Worm (Caenorhabditis elegans) whole organism, L4 larva: Measurements from ENCODE around the gene gfi-1.

ENCODE experiments used
- D1046.2 ChIP-seq: fragments of 200-800 bp; sonication (Bioruptor generic); IDR thresholded peaks from 2 replicates; pipeline ENCODE4 v1.3.6; 2022; ENCODE audit warnings: missing genetic modification characterization, missing compliant biosample characterization
- F49E8.2 ChIP-seq: sonication (generic microtip); optimal IDR thresholded peaks from 2 replicates; lab custom pipeline; 2016; ENCODE audit warnings: missing compliant biosample characterization, mild to moderate bottlenecking, missing genetic modification characterization, borderline replicate concordance
- T20F7.1 ChIP-seq: fragments of 200-800 bp; sonication (Bioruptor generic); optimal IDR thresholded peaks from 2 replicates; lab custom pipeline; 2018; ENCODE audit warnings: mild to moderate bottlenecking, missing genetic modification characterization, missing compliant biosample characterization
- T26A8.4 ChIP-seq: fragments of 200-800 bp; sonication (Bioruptor generic); IDR thresholded peaks from 2 replicates; pipeline ENCODE4 v1.3.6; 2022; ENCODE audit warnings: missing genetic modification characterization, missing compliant biosample characterization
- Y48G9A.11 ChIP-seq: fragments of 200-800 bp; sonication (Bioruptor generic); IDR thresholded peaks from 2 replicates; pipeline ENCODE4 v1.3.6; 2022; ENCODE audit warnings: missing genetic modification reagents, missing genetic modification characterization, missing compliant biosample characterization
- Y5F2A.4 ChIP-seq: fragments of 200-800 bp; sonication (Bioruptor generic); optimal IDR thresholded peaks from 2 replicates; lab custom pipeline; 2018; ENCODE audit warnings: mild to moderate bottlenecking, missing genetic modification characterization, missing compliant biosample characterization
- ceh-44 ChIP-seq: fragments of 200-800 bp; sonication (Bioruptor generic); IDR thresholded peaks from 2 replicates; pipeline ENCODE4 v1.3.6; 2022; ENCODE audit warnings: missing genetic modification reagents, missing genetic modification characterization, missing compliant biosample characterization
- ceh-62 ChIP-seq: sonication (generic microtip); optimal IDR thresholded peaks from 2 replicates; lab custom pipeline; 2017; ENCODE audit warnings: missing biosample characterization, missing genetic modification characterization
- ceh-82 ChIP-seq: sonication (generic microtip); optimal IDR thresholded peaks from 2 replicates; lab custom pipeline; 2017; ENCODE audit warnings: missing biosample characterization, missing genetic modification characterization
- daf-16 ChIP-seq, 3 experiments: sonication (generic microtip); optimal IDR thresholded peaks; 2 replicates each; lab custom pipeline; 2016 to 2017; ENCODE audit warnings: missing genetic modification characterization in 3 of 3, missing genetic modification reagents in 3 of 3, mild to moderate bottlenecking in 2 of 3, missing compliant biosample characterization in 2 of 3, missing biosample characterization in 1 of 3, moderate library complexity in 1 of 3
- dmd-9 ChIP-seq: fragments of 200-800 bp; sonication (Bioruptor generic); IDR thresholded peaks from 2 replicates; pipeline ENCODE4 v1.3.6; 2022; ENCODE audit warnings: missing genetic modification reagents, missing genetic modification characterization, missing compliant biosample characterization
- dpl-1 ChIP-seq: fragments of 150-350 bp; optimal IDR thresholded peaks from 2 replicates; lab custom pipeline; 2014; ENCODE audit warnings: missing biosample characterization, missing genetic modification reagents, missing genetic modification characterization
- dve-1 ChIP-seq: sonication (generic microtip); optimal IDR thresholded peaks from 2 replicates; lab custom pipeline; 2017; ENCODE audit warnings: antibody characterized with exemption, mild to moderate bottlenecking, missing genetic modification characterization, missing compliant biosample characterization; ENCODE audit not compliant: insufficient read depth
- egl-27 ChIP-seq: sonication (generic microtip); optimal IDR thresholded peaks from 3 replicates; lab custom pipeline; 2017; ENCODE audit warnings: missing biosample characterization, missing genetic modification reagents, missing genetic modification characterization
- egl-43 ChIP-seq: fragments of 200-800 bp; sonication (Bioruptor generic); IDR thresholded peaks from 2 replicates; pipeline ENCODE4 v1.3.6; 2022; ENCODE audit warnings: missing genetic modification reagents, missing genetic modification characterization, missing compliant biosample characterization
- hif-1 ChIP-seq, 2 experiments: sonication (generic microtip); optimal IDR thresholded peaks; 2 replicates each; lab custom pipeline; 2016 to 2017; ENCODE audit warnings: missing compliant biosample characterization in 2 of 2, missing genetic modification characterization in 2 of 2, missing genetic modification reagents in 2 of 2, missing genotype in 2 of 2, mild to moderate bottlenecking in 1 of 2
- hlh-30 ChIP-seq: sonication (generic microtip); optimal IDR thresholded peaks from 2 replicates; lab custom pipeline; 2017; ENCODE audit warnings: antibody characterized with exemption, mild to moderate bottlenecking, missing genetic modification characterization, missing compliant biosample characterization; ENCODE audit not compliant: insufficient read depth
- hmg-1.1 ChIP-seq: fragments of 200-800 bp; sonication (Bioruptor generic); IDR thresholded peaks from 2 replicates; pipeline ENCODE4 v1.3.6; 2022; ENCODE audit warnings: missing genetic modification reagents, missing genetic modification characterization, missing compliant biosample characterization
- jun-1 ChIP-seq: fragments of 150-350 bp; optimal IDR thresholded peaks from 2 replicates; lab custom pipeline; 2014; ENCODE audit warnings: missing biosample characterization, missing genetic modification reagents, missing genetic modification characterization
- lim-7 ChIP-seq: fragments of 200-800 bp; sonication (Bioruptor generic); IDR thresholded peaks from 2 replicates; pipeline ENCODE4 v1.3.6; 2022; ENCODE audit warnings: missing genetic modification characterization, missing compliant biosample characterization
- lin-1 ChIP-seq: fragments of 200-800 bp; sonication (Bioruptor generic); IDR thresholded peaks from 2 replicates; pipeline ENCODE4 v1.3.6; 2022; ENCODE audit warnings: missing genetic modification reagents, missing genetic modification characterization, missing compliant biosample characterization
- lin-15B ChIP-seq: fragments of 150-350 bp; sonication (generic microtip); optimal IDR thresholded peaks from 3 replicates; lab custom pipeline; 2014; ENCODE audit warnings: missing biosample characterization, missing genetic modification characterization
- lin-38 ChIP-seq: fragments of 200-800 bp; sonication (Bioruptor generic); IDR thresholded peaks from 2 replicates; pipeline ENCODE4 v1.3.6; 2022; ENCODE audit warnings: missing genetic modification reagents, missing genetic modification characterization, missing compliant biosample characterization
- lsy-2 ChIP-seq, 2 experiments: fragments of 150-350 bp in 1 of 2; sonication (generic microtip) in 1 of 2; optimal IDR thresholded peaks; 2 replicates each; lab custom pipeline; 2014 to 2017; ENCODE audit warnings: missing biosample characterization in 2 of 2, missing genetic modification characterization in 2 of 2
- mdt-29 ChIP-seq: fragments of 200-800 bp; sonication (Bioruptor generic); IDR thresholded peaks from 2 replicates; pipeline ENCODE4 v1.3.6; 2022; ENCODE audit warnings: missing genetic modification reagents, missing genetic modification characterization, missing compliant biosample characterization
- mep-1 ChIP-seq: fragments of 150-350 bp; sonication (generic microtip); optimal IDR thresholded peaks from 3 replicates; lab custom pipeline; 2014; ENCODE audit warnings: missing biosample characterization, missing genetic modification characterization
- mes-2 ChIP-seq: sonication (generic microtip); optimal IDR thresholded peaks from 2 replicates; lab custom pipeline; 2016; ENCODE audit warnings: missing genotype, mild to moderate bottlenecking, missing genetic modification characterization, missing compliant biosample characterization; ENCODE audit not compliant: poor library complexity, severe bottlenecking
- mxl-2 ChIP-seq: fragments of 200-800 bp; sonication (Bioruptor generic); conservative IDR thresholded peaks from 2 replicates; pipeline ENCODE4 v1.3.6; 2022; ENCODE audit warnings: missing genetic modification reagents, missing genetic modification characterization, missing compliant biosample characterization
- mxl-3 ChIP-seq: fragments of 200-800 bp; sonication (Bioruptor generic); optimal IDR thresholded peaks from 2 replicates; lab custom pipeline; 2018; ENCODE audit warnings: mild to moderate bottlenecking, missing genetic modification characterization, missing compliant biosample characterization
- nhr-10 ChIP-seq: fragments of 150-350 bp; optimal IDR thresholded peaks from 2 replicates; lab custom pipeline; 2014; ENCODE audit warnings: missing biosample characterization, missing genetic modification characterization
- nhr-11 ChIP-seq: fragments of 150-350 bp; optimal IDR thresholded peaks from 2 replicates; lab custom pipeline; 2014; ENCODE audit warnings: missing biosample characterization, missing genetic modification characterization
- nhr-25 ChIP-seq: sonication (generic microtip); optimal IDR thresholded peaks from 2 replicates; lab custom pipeline; 2017; ENCODE audit warnings: missing genetic modification characterization, mild to moderate bottlenecking, missing compliant biosample characterization, antibody characterized with exemption, moderate library complexity, borderline replicate concordance; ENCODE audit not compliant: insufficient read depth
- nhr-41 ChIP-seq: fragments of 200-800 bp; sonication (Bioruptor generic); IDR thresholded peaks from 2 replicates; pipeline ENCODE4 v1.3.6; 2022; ENCODE audit warnings: missing genetic modification reagents, missing genetic modification characterization, missing compliant biosample characterization
- nhr-48 ChIP-seq: sonication (generic microtip); optimal IDR thresholded peaks from 2 replicates; lab custom pipeline; 2016; ENCODE audit warnings: mild to moderate bottlenecking, missing genetic modification characterization, missing compliant biosample characterization
- nhr-6 ChIP-seq: fragments of 150-350 bp; optimal IDR thresholded peaks from 2 replicates; lab custom pipeline; 2014; ENCODE audit warnings: missing biosample characterization, missing genetic modification characterization
- nhr-76 ChIP-seq: fragments of 150-350 bp; optimal IDR thresholded peaks from 2 replicates; lab custom pipeline; 2014; ENCODE audit warnings: missing biosample characterization, missing genetic modification characterization
- nhr-77 ChIP-seq: fragments of 150-350 bp; optimal IDR thresholded peaks from 2 replicates; lab custom pipeline; 2014; ENCODE audit warnings: missing biosample characterization, missing genetic modification characterization
- pqm-1 ChIP-seq: sonication (generic microtip); optimal IDR thresholded peaks from 2 replicates; lab custom pipeline; 2017; ENCODE audit warnings: missing biosample characterization, missing genetic modification characterization
- skn-1 ChIP-seq: fragments of 150-350 bp; optimal IDR thresholded peaks from 2 replicates; lab custom pipeline; 2014; ENCODE audit warnings: missing biosample characterization, missing genetic modification characterization
- snpc-1.2 ChIP-seq: fragments of 200-800 bp; sonication (Bioruptor generic); IDR thresholded peaks from 2 replicates; pipeline ENCODE4 v1.3.6; 2022; ENCODE audit warnings: missing genetic modification reagents, missing genetic modification characterization, missing compliant biosample characterization
- spr-1 ChIP-seq: sonication (generic microtip); optimal IDR thresholded peaks from 2 replicates; lab custom pipeline; 2016; ENCODE audit warnings: mild to moderate bottlenecking, missing genetic modification characterization, missing compliant biosample characterization
- tag-97 ChIP-seq: fragments of 200-800 bp; sonication (Bioruptor generic); IDR thresholded peaks from 2 replicates; pipeline ENCODE4 v1.3.6; 2022; ENCODE audit warnings: missing genetic modification characterization, missing compliant biosample characterization
- unc-130 ChIP-seq: sonication (generic microtip); optimal IDR thresholded peaks from 2 replicates; lab custom pipeline; 2016; ENCODE audit warnings: missing genetic modification reagents, missing genetic modification characterization, missing compliant biosample characterization
- unc-39 ChIP-seq: sonication (generic microtip); optimal IDR thresholded peaks from 2 replicates; lab custom pipeline; 2017; ENCODE audit warnings: missing biosample characterization, missing genetic modification characterization
- unc-62 ChIP-seq, 3 experiments: fragments of 150-350 bp in 1 of 3; sonication (generic microtip); optimal IDR thresholded peaks in 2 of 3; peaks in 1 of 3; 1 replicate in 1 of 3; 2 replicates in 2 of 3; lab custom pipeline; 2014 to 2017; ENCODE audit warnings: missing biosample characterization in 3 of 3, missing genetic modification characterization in 3 of 3, missing genetic modification reagents in 3 of 3, missing genotype in 1 of 3
- zfp-2 ChIP-seq: sonication (generic microtip); optimal IDR thresholded peaks from 2 replicates; lab custom pipeline; 2016; ENCODE audit warnings: mild to moderate bottlenecking, missing genetic modification characterization, missing compliant biosample characterization
- zfp-3 ChIP-seq: fragments of 200-800 bp; sonication (Bioruptor generic); conservative IDR thresholded peaks from 2 replicates; pipeline ENCODE4 v1.3.6; 2022; ENCODE audit warnings: missing genetic modification reagents, missing genetic modification characterization, missing compliant biosample characterization
- zip-2 ChIP-seq: fragments of 150-350 bp; optimal IDR thresholded peaks from 2 replicates; lab custom pipeline; 2014; ENCODE audit warnings: missing biosample characterization, missing genetic modification characterization
- ztf-7 ChIP-seq: fragments of 150-350 bp; optimal IDR thresholded peaks from 2 replicates; lab custom pipeline; 2014; ENCODE audit warnings: missing biosample characterization, missing genetic modification characterization

Gene gfi-1

ce11 chrV:6430526-6431371 is 31.0 kb upstream of the gfi-1 start (continued):
- TF ChIP-seq hlh-30 (tag; lab: Kevin White, UChicago) (peak; percentile 39), dmd-9 (GFP tag; lab: Robert Waterston, UW) (no peak), ztf-7 (tag; lab: Kevin White, UChicago) (no peak), ceh-44 (GFP tag; lab: Robert Waterston, UW) (no peak), lin-38 (GFP tag; lab: Robert Waterston, UW) (0 out of 2 replicates have a peak, but pooled peaks have one; percentile 13), T26A8.4 (no peak), mes-2 (tag; lab: Kevin White, UChicago) (no peak), lsy-2 (tag; optimal IDR thresholded peaks at IDR 0.05; lab: Kevin White, UChicago) (no peak), unc-39 (tag; lab: Kevin White, UChicago) (no peak), nhr-25 (tag; lab: Kevin White, UChicago) (no peak), unc-62 (GFP tag; optimal IDR thresholded peaks at IDR 0.05 in 1 of 2; lab: Kevin White, UChicago) (peak in 1 of 2 experiments; percentile 83), unc-62 (tag; optimal IDR thresholded peaks at IDR 0.05; lab: Kevin White, UChicago) (no peak), mxl-3 (GFP tag; lab: Kevin White, UChicago) (no peak), Y5F2A.4 (no peak), jun-1 (no peak), nhr-10 (tag; lab: Kevin White, UChicago) (no peak), zfp-3 (no peak), unc-130 (GFP tag; lab: Kevin White, UChicago) (no peak), dpl-1 (GFP tag; lab: Kevin White, UChicago) (no peak), nhr-76 (tag; lab: Kevin White, UChicago) (no peak), lin-1 (GFP tag; lab: Robert Waterston, UW) (no peak), F49E8.2 (tag; lab: Kevin White, UChicago) (no peak), mdt-29 (GFP tag; lab: Robert Waterston, UW) (no peak), zfp-2 (tag; lab: Kevin White, UChicago) (no peak), zip-2 (tag; lab: Kevin White, UChicago) (no peak), daf-16 (GFP tag; optimal IDR thresholded peaks at IDR 0.05; lab: Kevin White, UChicago) (no peak), daf-16 (tag; optimal IDR thresholded peaks at IDR 0.05; lab: Kevin White, UChicago) (peak; percentile 60), dve-1 (tag; lab: Kevin White, UChicago) (peak; percentile 53), lin-15B (tag; lab: Kevin White, UChicago) (no peak), ceh-62 (tag; lab: Kevin White, UChicago) (no peak), nhr-48 (tag; lab: Kevin White, UChicago) (no peak), pqm-1 (tag; lab: Kevin White, UChicago) (peak; percentile 65), spr-1 (no peak), nhr-77 (tag; lab: Kevin White, UChicago) (no peak), mep-1 (tag; lab: Kevin White, UChicago) (peak; percentile 32), mxl-2 (GFP tag; lab: Robert Waterston, UW) (no peak), tag-97 (no peak), hmg-1.1 (GFP tag; lab: Robert Waterston, UW) (no peak), nhr-11 (tag; lab: Kevin White, UChicago) (no peak), Y48G9A.11 (GFP tag; lab: Robert Waterston, UW) (no peak), D1046.2 (no peak), snpc-1.2 (GFP tag; lab: Robert Waterston, UW) (no peak), nhr-41 (GFP tag; lab: Robert Waterston, UW) (no peak), egl-27 (tag; lab: Kevin White, UChicago) (no peak), hif-1 (tag; optimal IDR thresholded peaks at IDR 0.05; lab: Kevin White, UChicago) (no peak), skn-1 (tag; lab: Kevin White, UChicago) (no peak), lim-7 (no peak), egl-43 (GFP tag; lab: Robert Waterston, UW) (no peak), nhr-6 (tag; lab: Kevin White, UChicago) (no peak), T20F7.1 (no peak), ceh-82 (tag; lab: Kevin White, UChicago) (no peak)
